ENCODE assay signal across 2 fruit fly cellular contexts in the genomic region with DNA sequence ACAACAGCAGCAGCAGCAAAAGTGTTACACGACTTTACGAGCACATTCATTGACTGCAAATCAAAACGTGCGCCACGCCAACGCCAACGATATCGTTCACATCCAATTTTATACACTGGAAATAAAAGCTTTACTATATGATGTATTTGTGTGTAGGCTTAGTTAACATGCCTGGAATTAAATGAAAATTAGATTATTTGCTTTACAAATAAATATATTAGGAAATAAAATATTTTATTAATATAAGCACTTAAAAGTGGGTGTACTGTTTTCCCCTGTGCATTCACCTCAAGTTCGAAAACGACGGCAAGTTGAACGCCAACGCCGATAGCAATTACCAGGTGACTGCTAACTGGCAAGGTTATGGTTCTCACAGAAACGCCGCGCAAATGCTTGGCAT.
TF ChIP-seq lines count a peak whose summit lies in the region.

No protein-coding gene starts in this region.

TF ChIP-seq in whole organism, embryonic, 481 proteins besides CTCF, POLR2A, EP300 and RAD21 (continued from another document and continues in another):
- TF ChIP-seq CG2678 (tag; optimal IDR thresholded peaks at IDR 0.05; lab: Kevin White, UChicago) (no peak), stwl (tag; optimal IDR thresholded peaks at IDR 0.05; lab: Kevin White, UChicago) (no peak), CG15011 (GFP tag; optimal IDR thresholded peaks at IDR 0.05; lab: Kevin White, UChicago) (no peak), pan (optimal IDR thresholded peaks at IDR 0.05; lab: Kevin White, UChicago) (no peak), pan (GFP tag; optimal IDR thresholded peaks at IDR 0.05 in 1 of 2, IDR thresholded peaks at IDR 0.05 in 1 of 2) (peak in 1 of 2 experiments; percentile 50), CG12769 (tag; optimal IDR thresholded peaks at IDR 0.05; lab: Kevin White, UChicago) (no peak), sna (GFP tag; IDR thresholded peaks at IDR 0.05; lab: Robert Waterston, UW; ENCODE audit: partially characterized antibody) (no peak), grn (GFP tag; optimal IDR thresholded peaks at IDR 0.05; lab: Kevin White, UChicago) (no peak), CG7839 (tag; optimal IDR thresholded peaks at IDR 0.05; lab: Kevin White, UChicago) (peak; percentile 67), CG16779 (GFP tag; IDR thresholded peaks at IDR 0.05; lab: Robert Waterston, UW) (no peak), Pdp1 (GFP tag; optimal IDR thresholded peaks at IDR 0.05; lab: Kevin White, UChicago) (no peak), CG30020 (tag; optimal IDR thresholded peaks at IDR 0.05; lab: Kevin White, UChicago) (no peak), cwo (GFP tag; optimal IDR thresholded peaks at IDR 0.05; lab: Kevin White, UChicago) (peak; percentile 18), z (GFP tag; IDR thresholded peaks at IDR 0.05; lab: Robert Waterston, UW) (no peak), ac (GFP tag; optimal IDR thresholded peaks at IDR 0.05; lab: Kevin White, UChicago) (no peak), repo (GFP tag; optimal IDR thresholded peaks at IDR 0.05; lab: Kevin White, UChicago) (no peak), CG32532 (GFP tag; IDR thresholded peaks at IDR 0.05; lab: Robert Waterston, UW) (no peak), H15 (GFP tag; IDR thresholded peaks at IDR 0.05; lab: Robert Waterston, UW) (0 out of 3 replicates have a peak, but pooled peaks have one; percentile 43), CG6765 (GFP tag; optimal IDR thresholded peaks at IDR 0.05; lab: Kevin White, UChicago) (no peak), ken (GFP tag; IDR thresholded peaks at IDR 0.05; lab: Robert Waterston, UW) (no peak), CG1602 (GFP tag; optimal IDR thresholded peaks at IDR 0.05; lab: Kevin White, UChicago) (no peak), Chrac-16 (GFP tag; optimal IDR thresholded peaks at IDR 0.05; lab: Kevin White, UChicago) (no peak), CG17612 (GFP tag; IDR thresholded peaks at IDR 0.05; lab: Robert Waterston, UW) (no peak), Lpt (GFP tag; optimal IDR thresholded peaks at IDR 0.05; lab: Kevin White, UChicago) (no peak), tll (GFP tag; optimal IDR thresholded peaks at IDR 0.05; lab: Kevin White, UChicago) (no peak), Jarid2 (GFP tag; optimal IDR thresholded peaks at IDR 0.05; lab: Kevin White, UChicago) (no peak), Sox100B (GFP tag; optimal IDR thresholded peaks at IDR 0.05; lab: Kevin White, UChicago) (peak; percentile 23), Fer3 (tag; optimal IDR thresholded peaks at IDR 0.05; lab: Kevin White, UChicago) (peak; percentile 32), Hand (GFP tag; optimal IDR thresholded peaks at IDR 0.05; lab: Kevin White, UChicago) (no peak), Mrtf (GFP tag; IDR thresholded peaks at IDR 0.05; lab: Robert Waterston, UW) (peak; percentile 41; the same call in 1 of the 3 replicates), CG1832 (GFP tag; optimal IDR thresholded peaks at IDR 0.05; lab: Kevin White, UChicago) (no peak), CG15514 (GFP tag; optimal IDR thresholded peaks at IDR 0.05; lab: Kevin White, UChicago) (no peak), CG1233 (GFP tag; optimal IDR thresholded peaks at IDR 0.05; lab: Kevin White, UChicago) (no peak), kah (GFP tag; optimal IDR thresholded peaks at IDR 0.05; lab: Kevin White, UChicago) (no peak), Camta (GFP tag; optimal IDR thresholded peaks at IDR 0.05; lab: Kevin White, UChicago) (no peak), CG17359 (tag; optimal IDR thresholded peaks at IDR 0.05; lab: Kevin White, UChicago) (no peak), hbn (GFP tag; IDR thresholded peaks at IDR 0.05; lab: Robert Waterston, UW; ENCODE audit: partially characterized antibody) (no peak), CG5245 (GFP tag; optimal IDR thresholded peaks at IDR 0.05; lab: Kevin White, UChicago) (no peak), Rx (GFP tag; IDR thresholded peaks at IDR 0.05; lab: Robert Waterston, UW) (no peak), Drgx (GFP tag; IDR thresholded peaks at IDR 0.05; lab: Robert Waterston, UW) (peak; percentile 73), danr (GFP tag; IDR thresholded peaks at IDR 0.05; lab: Robert Waterston, UW) (peak; percentile 32; the same call in 1 of the 2 replicates), ssp (GFP tag; IDR thresholded peaks at IDR 0.05; lab: Robert Waterston, UW) (peak; percentile 39; the same call in 1 of the 2 replicates), lilli (GFP tag; optimal IDR thresholded peaks at IDR 0.05; lab: Kevin White, UChicago) (no peak), CG14667 (GFP tag; IDR thresholded peaks at IDR 0.05; lab: Robert Waterston, UW) (peak; percentile 42; the same call in 1 of the 2 replicates), Dip2 (GFP tag; IDR thresholded peaks at IDR 0.05; lab: Robert Waterston, UW) (no peak), CG12071 (GFP tag; optimal IDR thresholded peaks at IDR 0.05; lab: Kevin White, UChicago) (no peak), CG2712 (tag; optimal IDR thresholded peaks at IDR 0.05; lab: Kevin White, UChicago) (no peak), Deaf1 (tag; optimal IDR thresholded peaks at IDR 0.05; lab: Kevin White, UChicago) (no peak), ERR (GFP tag; optimal IDR thresholded peaks at IDR 0.05; lab: Kevin White, UChicago) (no peak), inv (GFP tag; IDR thresholded peaks at IDR 0.05; lab: Robert Waterston, UW; ENCODE audit: partially characterized antibody) (no peak), Asciz (GFP tag; optimal IDR thresholded peaks at IDR 0.05; lab: Kevin White, UChicago) (no peak), CG4282 (GFP tag; optimal IDR thresholded peaks at IDR 0.05; lab: Kevin White, UChicago) (no peak), usp (GFP tag; optimal IDR thresholded peaks at IDR 0.05; lab: Kevin White, UChicago) (no peak), CG1529 (GFP tag; optimal IDR thresholded peaks at IDR 0.05; lab: Kevin White, UChicago) (no peak), CG11456 (GFP tag; IDR thresholded peaks at IDR 0.05; lab: Robert Waterston, UW) (0 out of 3 replicates have a peak, but pooled peaks have one; percentile 30), sens (GFP tag; lab: Kevin White, UChicago) (no peak), CG3281 (GFP tag; optimal IDR thresholded peaks at IDR 0.05; lab: Kevin White, UChicago) (peak; percentile 0), CG18599 (GFP tag; optimal IDR thresholded peaks at IDR 0.05; lab: Kevin White, UChicago) (peak; percentile 30), cas (GFP tag; IDR thresholded peaks at IDR 0.05; lab: Robert Waterston, UW) (no peak), lab (GFP tag; optimal IDR thresholded peaks at IDR 0.05; lab: Kevin White, UChicago) (peak; percentile 43), CG7745 (tag; optimal IDR thresholded peaks at IDR 0.05; lab: Kevin White, UChicago) (no peak), lov (optimal IDR thresholded peaks at IDR 0.05; lab: Kevin White, UChicago) (no peak), lov (GFP tag; IDR thresholded peaks at IDR 0.05; lab: Robert Waterston, UW) (no peak), unc-4 (GFP tag; IDR thresholded peaks at IDR 0.05; lab: Robert Waterston, UW; ENCODE audit: partially characterized antibody) (no peak), CG34422 (GFP tag; IDR thresholded peaks at IDR 0.05; lab: Robert Waterston, UW) (0 out of 3 replicates have a peak, but pooled peaks have one; percentile 22)

TF ChIP-seq in whole organism, prepupa, 60 proteins besides CTCF, POLR2A, EP300 and RAD21 (continued from another document):
- TF ChIP-seq CG31627 (GFP tag; optimal IDR thresholded peaks at IDR 0.05; lab: Kevin White, UChicago) = no peak
- TF ChIP-seq CG15336 (GFP tag; IDR thresholded peaks at IDR 0.05; lab: Robert Waterston, UW) = no peak
- TF ChIP-seq Sox15 (GFP tag; optimal IDR thresholded peaks at IDR 0.05; lab: Kevin White, UChicago) = no peak
- no peak for TF ChIP-seq cyc (GFP tag; optimal IDR thresholded peaks at IDR 0.05; lab: Kevin White, UChicago)
- TF ChIP-seq Ets96B (tag; optimal IDR thresholded peaks at IDR 0.05; lab: Kevin White, UChicago) = no peak
- no peak for TF ChIP-seq CG3032 (tag; optimal IDR thresholded peaks at IDR 0.05; lab: Kevin White, UChicago)
- TF ChIP-seq fd59A (GFP tag; optimal IDR thresholded peaks at IDR 0.05; lab: Kevin White, UChicago) = no peak
